Worm (Caenorhabditis elegans) whole organism, L1 larva: ENCODE results near the gene srg-38.

Experiments used
- C16A3.4 ChIP-seq: fragments of 150-350 bp; optimal IDR thresholded peaks from 2 replicates; lab custom pipeline; 2014; ENCODE audit warnings: missing biosample characterization, missing genetic modification characterization
- aha-1 ChIP-seq: fragments of 150-350 bp; optimal IDR thresholded peaks from 2 replicates; lab custom pipeline; 2014; ENCODE audit warnings: missing biosample characterization, missing genetic modification characterization
- alr-1 ChIP-seq: fragments of 200-800 bp; sonication (Bioruptor generic); optimal IDR thresholded peaks from 2 replicates; lab custom pipeline; 2018; ENCODE audit warnings: borderline replicate concordance, mild to moderate bottlenecking, missing genetic modification characterization, missing compliant biosample characterization
- ama-1 ChIP-seq: fragments of 150-350 bp; optimal IDR thresholded peaks from 2 replicates; lab custom pipeline; 2014
- blmp-1 ChIP-seq: fragments of 150-350 bp; optimal IDR thresholded peaks from 2 replicates; lab custom pipeline; 2014; ENCODE audit warnings: missing biosample characterization, missing genetic modification characterization
- ceh-82 ChIP-seq, 3 experiments: fragments of 150-350 bp in 1 of 3; sonication (generic microtip) in 2 of 3; optimal IDR thresholded peaks; 2 replicates each; lab custom pipeline; 2014 to 2017; ENCODE audit warnings: missing biosample characterization in 3 of 3, missing genetic modification characterization in 3 of 3
- ceh-90 ChIP-seq: sonication (generic microtip); optimal IDR thresholded peaks from 2 replicates; lab custom pipeline; 2016; ENCODE audit warnings: missing genetic modification characterization, missing compliant biosample characterization
- dpl-1 ChIP-seq, 3 experiments: fragments of 150-350 bp in 2 of 3; sonication (generic microtip) in 1 of 3; optimal IDR thresholded peaks; 2 replicates each; lab custom pipeline; 2014 to 2017; ENCODE audit warnings: missing biosample characterization in 3 of 3, missing genetic modification characterization in 3 of 3, missing genetic modification reagents in 3 of 3
- dsc-1 ChIP-seq: sonication (generic microtip); optimal IDR thresholded peaks from 2 replicates; lab custom pipeline; 2016; ENCODE audit warnings: mild to moderate bottlenecking, missing genetic modification characterization, missing compliant biosample characterization
- efl-1 ChIP-seq, 4 experiments: fragments of 150-350 bp; optimal IDR thresholded peaks in 3 of 4; peaks in 1 of 4; 1 replicate in 1 of 4; 2 replicates in 3 of 4; lab custom pipeline; 2014; ENCODE audit warnings: missing biosample characterization in 2 of 4, missing genetic modification characterization in 2 of 4, missing genetic modification reagents in 2 of 4
- egl-13 ChIP-seq: sonication (generic microtip); optimal IDR thresholded peaks from 2 replicates; lab custom pipeline; 2016; ENCODE audit warnings: missing genotype, missing genetic modification reagents, missing genetic modification characterization, missing compliant biosample characterization
- elt-3 ChIP-seq, 6 experiments: fragments of 150-350 bp in 1 of 6; sonication (generic microtip); optimal IDR thresholded peaks; 2 replicates each; lab custom pipeline; 2017 to 2018; ENCODE audit warnings: missing biosample characterization in 6 of 6, missing genetic modification characterization in 6 of 6, inconsistent platforms in 1 of 6
- ets-5 ChIP-seq: fragments of 200-800 bp; sonication (Bioruptor generic); IDR thresholded peaks from 2 replicates; pipeline ENCODE4 v1.3.6; 2022; ENCODE audit warnings: missing genetic modification characterization, missing compliant biosample characterization
- grh-1 ChIP-seq: fragments of 200-800 bp; sonication (Bioruptor generic); IDR thresholded peaks from 2 replicates; pipeline ENCODE4 v1.3.6; 2022; ENCODE audit warnings: missing genetic modification reagents, missing genetic modification characterization, missing compliant biosample characterization
- hlh-17 ChIP-seq: fragments of 200-800 bp; sonication (Bioruptor generic); optimal IDR thresholded peaks from 2 replicates; lab custom pipeline; 2018; ENCODE audit warnings: missing genetic modification characterization, mild to moderate bottlenecking, missing compliant biosample characterization, moderate library complexity, borderline replicate concordance
- hpl-2 ChIP-seq: fragments of 150-350 bp; optimal IDR thresholded peaks from 2 replicates; lab custom pipeline; 2014; ENCODE audit warnings: missing biosample characterization, missing genetic modification reagents, missing genetic modification characterization
- lin-14 ChIP-seq: fragments of 200-800 bp; sonication (Bioruptor generic); optimal IDR thresholded peaks from 2 replicates; lab custom pipeline; 2018; ENCODE audit warnings: mild to moderate bottlenecking, missing genetic modification characterization, moderate library complexity, missing compliant biosample characterization
- lin-35 ChIP-seq, 2 experiments: fragments of 150-350 bp; optimal IDR thresholded peaks; 2 replicates each; lab custom pipeline; 2014; ENCODE audit warnings: missing biosample characterization in 2 of 2, missing genetic modification characterization in 2 of 2, missing genetic modification reagents in 2 of 2
- lsy-2 ChIP-seq, 2 experiments: fragments of 150-350 bp; optimal IDR thresholded peaks; 2 replicates each; lab custom pipeline; 2014; ENCODE audit warnings: missing biosample characterization in 2 of 2, missing genetic modification characterization in 2 of 2
- mab-9 ChIP-seq: fragments of 200-800 bp; sonication (Bioruptor generic); IDR thresholded peaks from 2 replicates; pipeline ENCODE4 v1.3.6; 2022; ENCODE audit warnings: missing genetic modification reagents, missing genetic modification characterization, missing compliant biosample characterization
- mdl-1 ChIP-seq, 2 experiments: fragments of 150-350 bp; optimal IDR thresholded peaks; 2 replicates each; lab custom pipeline; 2014 to 2017; ENCODE audit warnings: missing biosample characterization in 2 of 2, missing genetic modification characterization in 2 of 2, inconsistent platforms in 1 of 2
- mep-1 ChIP-seq: fragments of 150-350 bp; optimal IDR thresholded peaks from 2 replicates; lab custom pipeline; 2014; ENCODE audit warnings: missing biosample characterization, missing genetic modification characterization
- nhr-20 ChIP-seq: sonication (generic microtip); optimal IDR thresholded peaks from 2 replicates; lab custom pipeline; 2016; ENCODE audit warnings: mild to moderate bottlenecking, missing genetic modification characterization, missing compliant biosample characterization
- nhr-47 ChIP-seq: sonication (generic microtip); optimal IDR thresholded peaks from 2 replicates; lab custom pipeline; 2016; ENCODE audit warnings: mild to moderate bottlenecking, missing genetic modification characterization, moderate library complexity, missing compliant biosample characterization
- nhr-71 ChIP-seq: sonication (generic microtip); optimal IDR thresholded peaks from 2 replicates; lab custom pipeline; 2016; ENCODE audit warnings: mild to moderate bottlenecking, missing genetic modification characterization, moderate library complexity, missing compliant biosample characterization
- nhr-85 ChIP-seq: sonication (generic microtip); peaks from one replicate; lab custom pipeline; 2016; ENCODE audit warnings: missing genetic modification characterization, inconsistent platforms, missing compliant biosample characterization
- rnt-1 ChIP-seq: sonication (generic microtip); optimal IDR thresholded peaks from 2 replicates; lab custom pipeline; 2016; ENCODE audit warnings: mild to moderate bottlenecking, missing genetic modification characterization, moderate library complexity, missing compliant biosample characterization
- snu-23 ChIP-seq: sonication (generic microtip); optimal IDR thresholded peaks from 2 replicates; lab custom pipeline; 2016; ENCODE audit warnings: missing genetic modification characterization, missing compliant biosample characterization
- sox-4 ChIP-seq: sonication (generic microtip); optimal IDR thresholded peaks from 2 replicates; lab custom pipeline; 2016; ENCODE audit warnings: missing genetic modification characterization, missing compliant biosample characterization
- tbx-2 ChIP-seq: sonication (generic microtip); optimal IDR thresholded peaks from 2 replicates; lab custom pipeline; 2016; ENCODE audit warnings: missing genetic modification characterization, missing compliant biosample characterization
- xbp-1 ChIP-seq: sonication (generic microtip); optimal IDR thresholded peaks from 2 replicates; lab custom pipeline; 2016; ENCODE audit warnings: missing genetic modification characterization, missing compliant biosample characterization
- zip-4 ChIP-seq: fragments of 200-800 bp; sonication (Bioruptor generic); optimal IDR thresholded peaks from 2 replicates; lab custom pipeline; 2018; ENCODE audit warnings: mild to moderate bottlenecking, missing genetic modification characterization, moderate library complexity, missing compliant biosample characterization

srg-38 gene

ce11 chrV:11199497-11199896 is 44.0 kb upstream of the srg-38 start:
- TF ChIP-seq nhr-85 (tag; lab: Kevin White, UChicago): peak; percentile 69
- peak in 1 of 3 experiments; percentile 2 for TF ChIP-seq ceh-82 (tag; optimal IDR thresholded peaks at IDR 0.05; lab: Kevin White, UChicago)
- no peak for TF ChIP-seq zip-4 (GFP tag; lab: Kevin White, UChicago)
- peak; percentile 57 for TF ChIP-seq lin-14 (GFP tag; lab: Kevin White, UChicago)
- no peak for TF ChIP-seq efl-1 (optimal IDR thresholded peaks at IDR 0.05; lab: Kevin White, UChicago)
- TF ChIP-seq efl-1 (GFP tag; optimal IDR thresholded peaks at IDR 0.05 in 1 of 2; lab: Kevin White, UChicago): peak in 1 of 2 experiments; percentile 84
- no peak for TF ChIP-seq hlh-17 (GFP tag; lab: Kevin White, UChicago)
- peak; percentile 35 for TF ChIP-seq mep-1

DNA sequence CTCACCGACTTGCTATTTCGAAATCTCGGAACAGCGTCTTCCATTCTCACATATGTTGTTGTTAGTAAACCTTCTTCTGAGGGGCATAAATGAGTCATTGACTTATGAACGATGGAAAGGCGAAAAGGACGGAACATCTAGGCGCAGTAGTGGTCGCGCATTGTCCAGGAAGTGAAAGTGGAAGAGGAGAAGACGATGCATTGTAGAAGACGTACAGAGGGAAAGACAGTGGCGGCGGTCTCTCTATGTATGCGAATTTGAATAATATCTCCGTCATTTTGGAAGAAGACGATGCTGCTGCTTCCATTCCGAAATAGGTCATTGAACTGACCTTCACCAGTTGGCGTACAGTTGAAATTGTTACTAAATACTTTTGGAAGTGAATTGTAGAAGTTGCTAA is 42.6 kb upstream of the srg-38 start:
- TF ChIP-seq ceh-90 (no peak), mdl-1 (tag; optimal IDR thresholded peaks at IDR 0.05; lab: Kevin White, UChicago) (no peak), blmp-1 (tag; lab: Kevin White, UChicago) (peak; percentile 95), ceh-82 (tag; optimal IDR thresholded peaks at IDR 0.05; lab: Kevin White, UChicago) (peak in 1 of 3 experiments; percentile 8), egl-13 (tag; lab: Kevin White, UChicago) (no peak), mep-1 (peak; percentile 0), nhr-71 (tag; lab: Kevin White, UChicago) (no peak)

DNA sequence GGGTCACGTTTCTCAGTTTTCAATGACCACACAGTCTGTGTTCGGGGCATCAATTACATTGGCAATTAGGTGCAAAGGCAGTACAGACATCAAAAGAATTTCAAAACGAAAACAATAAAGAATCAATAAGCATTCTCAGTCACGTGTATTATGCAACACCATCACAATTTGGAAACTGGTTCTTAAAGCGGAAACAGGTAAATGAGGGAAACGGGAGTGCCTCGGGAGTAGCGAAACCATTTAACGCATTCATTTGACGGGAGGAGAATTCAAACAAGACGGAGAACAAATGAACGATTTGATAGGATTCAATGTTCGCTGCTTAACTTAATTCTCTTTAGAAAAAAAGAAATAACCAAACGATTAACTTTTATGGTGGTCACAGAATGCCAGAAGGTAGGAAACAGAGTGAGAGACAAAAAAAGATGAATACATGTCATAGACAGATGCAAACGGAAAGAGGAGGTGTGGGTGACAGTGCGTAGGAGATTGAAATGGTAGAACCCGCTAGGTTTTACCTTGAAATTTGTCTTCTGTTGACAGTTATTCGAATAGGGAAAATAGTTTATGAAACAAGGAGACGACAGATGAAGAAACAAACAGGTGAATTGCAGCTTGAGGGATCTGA is 41.3 kb upstream of the srg-38 start:
- TF ChIP-seq blmp-1 (tag; lab: Kevin White, UChicago): peak; percentile 79
- peak; percentile 16 for TF ChIP-seq xbp-1 (tag; lab: Kevin White, UChicago)
- TF ChIP-seq ama-1 (lab: Kevin White, UChicago): no peak
- peak; percentile 97 for TF ChIP-seq nhr-85 (tag; lab: Kevin White, UChicago)
- peak; percentile 9 for TF ChIP-seq nhr-47 (tag; lab: Kevin White, UChicago)
- TF ChIP-seq tbx-2: peak; percentile 23
- TF ChIP-seq hpl-2 (GFP tag; lab: Kevin White, UChicago): no peak
- TF ChIP-seq elt-3 (tag; optimal IDR thresholded peaks at IDR 0.05; lab: Kevin White, UChicago): peak in 2 of 6 experiments; percentile 12 to 31
- TF ChIP-seq nhr-71 (tag; lab: Kevin White, UChicago): peak; percentile 48
- TF ChIP-seq ets-5 (GFP tag; lab: Robert Waterston, UW): no peak
- TF ChIP-seq lsy-2 (tag; optimal IDR thresholded peaks at IDR 0.05; lab: Kevin White, UChicago): peak in 1 of 2 experiments; percentile 21
- peak; percentile 28 for TF ChIP-seq mep-1
- TF ChIP-seq ceh-82 (tag; optimal IDR thresholded peaks at IDR 0.05; lab: Kevin White, UChicago): peak in 1 of 3 experiments; percentile 17
- peak; percentile 55 for TF ChIP-seq nhr-20 (tag; lab: Kevin White, UChicago)
- TF ChIP-seq C16A3.4: peak; percentile 16
- peak; percentile 77 for TF ChIP-seq lin-14 (GFP tag; lab: Kevin White, UChicago)
- no peak for TF ChIP-seq rnt-1 (tag; lab: Kevin White, UChicago)
- TF ChIP-seq mab-9 (GFP tag; lab: Robert Waterston, UW): no peak
- TF ChIP-seq aha-1: no peak
- TF ChIP-seq sox-4 (tag; lab: Kevin White, UChicago): no peak
- peak; percentile 85 for TF ChIP-seq grh-1
- TF ChIP-seq snu-23 (GFP tag; lab: Kevin White, UChicago): peak; percentile 53
- TF ChIP-seq dpl-1 (GFP tag; optimal IDR thresholded peaks at IDR 0.05; lab: Kevin White, UChicago): no peak
- TF ChIP-seq lin-35 (GFP tag; optimal IDR thresholded peaks at IDR 0.05; lab: Kevin White, UChicago): peak in 1 of 2 experiments; percentile 34

ce11 chrV:11196109-11196508 is 40.7 kb upstream of the srg-38 start, which contains the start of gene clc-6:
clc-6 (minus strand) TSS chrV:11196209.
- TF ChIP-seq dsc-1 (tag; lab: Kevin White, UChicago) (peak; percentile 31), alr-1 (tag; lab: Kevin White, UChicago) (no peak)
